Fruit fly (Drosophila melanogaster) whole organism, pupa: ENCODE results near the gene Fit2.

ENCODE experiments used
- CG10348 ChIP-seq: fragments of 200-800 bp; sonication (Bioruptor generic); IDR thresholded peaks from 2 replicates; pipeline ENCODE4 v1.3.6; 2022; ENCODE audit warnings: missing biosample characterization, missing genetic modification characterization
- CG12605 ChIP-seq: fragments of 200-800 bp; sonication (Bioruptor generic); IDR thresholded peaks from 2 replicates; pipeline ENCODE4 v1.3.6; 2022; ENCODE audit warnings: missing biosample characterization, missing genetic modification characterization
- CG13204 ChIP-seq: fragments of 200-800 bp; sonication (Bioruptor generic); optimal IDR thresholded peaks from 2 replicates; lab custom pipeline; 2018; ENCODE audit warnings: missing biosample characterization, mild to moderate bottlenecking, missing genetic modification characterization, moderate library complexity
- CG14655 ChIP-seq: fragments of 200-800 bp; sonication (Bioruptor generic); optimal IDR thresholded peaks from 3 replicates; lab custom pipeline; 2017; ENCODE audit warnings: mild to moderate bottlenecking, missing biosample characterization, missing genetic modification reagents, missing genetic modification characterization
- CG15710 ChIP-seq: fragments of 200-800 bp; sonication (Bioruptor generic); optimal IDR thresholded peaks from 2 replicates; lab custom pipeline; 2018; ENCODE audit warnings: missing biosample characterization, mild to moderate bottlenecking, missing genetic modification characterization, moderate library complexity
- CG17806 ChIP-seq: fragments of 200-800 bp; sonication (Bioruptor generic); optimal IDR thresholded peaks from 2 replicates; lab custom pipeline; 2018; ENCODE audit warnings: missing biosample characterization, mild to moderate bottlenecking, missing genetic modification characterization, moderate library complexity
- CG32121 ChIP-seq: fragments of 200-800 bp; sonication (Bioruptor generic); IDR thresholded peaks from 2 replicates; pipeline ENCODE4 v1.3.6; 2022; ENCODE audit warnings: missing biosample characterization, missing genetic modification characterization
- CG34367 ChIP-seq: fragments of 200-800 bp; sonication (Bioruptor generic); optimal IDR thresholded peaks from 2 replicates; lab custom pipeline; 2018; ENCODE audit warnings: missing biosample characterization, mild to moderate bottlenecking, missing genetic modification characterization
- CG4496 ChIP-seq: fragments of 200-800 bp; sonication (Bioruptor generic); IDR thresholded peaks from 3 replicates; pipeline ENCODE4 v1.3.6; 2022; ENCODE audit warnings: missing biosample characterization, missing genetic modification characterization
- CG8159 ChIP-seq: fragments of 200-800 bp; sonication (Bioruptor generic); optimal IDR thresholded peaks from 3 replicates; lab custom pipeline; 2018; ENCODE audit warnings: missing biosample characterization, mild to moderate bottlenecking, missing genetic modification characterization, moderate library complexity
- CG8301 ChIP-seq: fragments of 200-800 bp; sonication (Bioruptor generic); optimal IDR thresholded peaks from 2 replicates; lab custom pipeline; 2018; ENCODE audit warnings: missing biosample characterization, mild to moderate bottlenecking, missing genetic modification characterization
- CG9948 ChIP-seq: fragments of 200-800 bp; sonication (Bioruptor generic); optimal IDR thresholded peaks from 2 replicates; lab custom pipeline; 2018; ENCODE audit warnings: missing biosample characterization, mild to moderate bottlenecking, missing genetic modification characterization, moderate library complexity
- D1 ChIP-seq: fragments of 200-800 bp; sonication (Bioruptor generic); optimal IDR thresholded peaks from 2 replicates; lab custom pipeline; 2018; ENCODE audit warnings: missing biosample characterization, mild to moderate bottlenecking, missing genetic modification characterization, moderate library complexity
- EcR ChIP-seq: fragments of 200-800 bp; sonication (Bioruptor generic); optimal IDR thresholded peaks from 3 replicates; lab custom pipeline; 2019; ENCODE audit warnings: missing biosample characterization, missing genetic modification characterization, mild to moderate bottlenecking, moderate library complexity, missing genetic modification reagents
- Ets98B ChIP-seq: fragments of 200-800 bp; sonication (Bioruptor generic); IDR thresholded peaks from 2 replicates; pipeline ENCODE4 v1.3.6; 2022; ENCODE audit warnings: missing biosample characterization, missing genetic modification characterization
- Pif1A ChIP-seq: fragments of 200-800 bp; sonication (Bioruptor generic); optimal IDR thresholded peaks from 3 replicates; lab custom pipeline; 2016; ENCODE audit warnings: missing biosample characterization, missing genetic modification characterization
- Pif1B ChIP-seq: fragments of 200-800 bp; sonication (Bioruptor generic); optimal IDR thresholded peaks from 3 replicates; lab custom pipeline; 2016; ENCODE audit warnings: missing biosample characterization, missing genetic modification characterization
- Snoo ChIP-seq: fragments of 200-800 bp; sonication (Bioruptor generic); optimal IDR thresholded peaks from 3 replicates; lab custom pipeline; 2017; ENCODE audit warnings: missing biosample characterization, mild to moderate bottlenecking, missing genetic modification characterization, inconsistent platforms
- fd96Ca ChIP-seq: fragments of 200-800 bp; sonication (Bioruptor generic); IDR thresholded peaks from 3 replicates; pipeline ENCODE4 v1.3.6; 2022; ENCODE audit warnings: missing biosample characterization, missing genetic modification characterization
- gl ChIP-seq: fragments of 200-800 bp; sonication (Bioruptor generic); optimal IDR thresholded peaks from 2 replicates; lab custom pipeline; 2018; ENCODE audit warnings: missing biosample characterization, mild to moderate bottlenecking, missing genetic modification characterization
- rn ChIP-seq: fragments of 200-800 bp; sonication (Bioruptor generic); IDR thresholded peaks from 2 replicates; pipeline ENCODE4 v1.3.6; 2022; ENCODE audit warnings: missing biosample characterization, missing genetic modification characterization

Gene Fit2

dm6 chr3L:16981114-16981648 is 42.9 kb upstream of the Fit2 start:
- no peak for TF ChIP-seq CG8159 (tag; lab: Kevin White, UChicago)
- TF ChIP-seq CG9948 (tag; lab: Kevin White, UChicago): no peak
- no peak for TF ChIP-seq Pif1A (GFP tag; lab: Kevin White, UChicago)
- peak; percentile 27 for TF ChIP-seq EcR
- TF ChIP-seq CG15710: no peak
- no peak for TF ChIP-seq CG32121 (GFP tag; lab: Robert Waterston, UW)
- no peak for TF ChIP-seq fd96Ca (GFP tag; lab: Robert Waterston, UW)
- no peak for TF ChIP-seq CG12605
- TF ChIP-seq gl (tag; lab: Kevin White, UChicago): no peak
- TF ChIP-seq Snoo (tag; lab: Kevin White, UChicago): no peak
- no peak for TF ChIP-seq CG13204 (GFP tag; lab: Kevin White, UChicago)
- TF ChIP-seq rn: no peak
- no peak for TF ChIP-seq CG10348 (GFP tag; lab: Robert Waterston, UW)
- no peak for TF ChIP-seq D1 (tag; lab: Kevin White, UChicago)
- TF ChIP-seq CG8301 (tag; lab: Kevin White, UChicago): no peak
- TF ChIP-seq CG14655 (GFP tag; lab: Kevin White, UChicago): no peak
- 0 out of 3 replicates have a peak, but pooled peaks have one; percentile 9 for TF ChIP-seq CG4496
- TF ChIP-seq, all 21 proteins: peak for 2

- TF ChIP-seq Pif1A (GFP tag; lab: Kevin White, UChicago) (no peak), CG13204 (GFP tag; lab: Kevin White, UChicago) (no peak), Ets98B (GFP tag; lab: Robert Waterston, UW) (no peak)
These were observed 40.1 kb upstream of the Fit2 start for dm6 chr3L:16984042-16984441.

DNA sequence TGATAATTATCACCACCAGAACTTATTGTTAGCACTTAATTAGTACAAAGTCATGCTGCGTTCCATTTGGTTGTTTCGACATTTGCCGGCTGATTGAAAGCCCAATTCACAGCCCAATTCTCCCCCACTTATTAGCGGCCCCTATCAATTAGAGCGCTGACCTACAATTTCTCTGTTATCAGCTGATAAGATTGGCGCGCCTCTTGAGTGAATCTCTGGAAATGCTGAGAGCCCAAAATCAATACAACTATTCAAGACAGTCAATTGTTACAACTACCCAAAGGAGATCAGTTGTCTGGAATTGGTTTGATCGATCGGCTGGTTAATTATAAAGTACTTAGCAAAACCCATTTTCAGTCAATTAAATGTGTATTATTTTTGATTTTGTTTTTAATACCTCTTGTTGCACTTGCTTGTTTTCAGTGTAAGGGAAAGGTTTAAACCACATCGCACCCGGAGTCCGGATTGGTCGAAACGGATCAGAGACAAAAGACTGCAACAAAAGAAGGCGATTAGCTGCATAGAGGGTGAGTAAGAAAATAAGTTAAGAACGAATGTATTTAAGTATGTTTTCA is 39.2 kb upstream of the Fit2 start:
- no peak for TF ChIP-seq EcR
- TF ChIP-seq Ets98B (GFP tag; lab: Robert Waterston, UW): no peak
- no peak for TF ChIP-seq CG8159 (tag; lab: Kevin White, UChicago)
- TF ChIP-seq Pif1B: no peak
- no peak for TF ChIP-seq CG17806 (tag; lab: Kevin White, UChicago)
- no peak for TF ChIP-seq D1 (tag; lab: Kevin White, UChicago)
- TF ChIP-seq CG34367 (tag; lab: Kevin White, UChicago): no peak
- TF ChIP-seq CG12605: no peak
- TF ChIP-seq CG14655 (GFP tag; lab: Kevin White, UChicago): no peak
- TF ChIP-seq fd96Ca (GFP tag; lab: Robert Waterston, UW): no peak
- no peak for TF ChIP-seq gl (tag; lab: Kevin White, UChicago)
- no peak for TF ChIP-seq CG8301 (tag; lab: Kevin White, UChicago)

DNA sequence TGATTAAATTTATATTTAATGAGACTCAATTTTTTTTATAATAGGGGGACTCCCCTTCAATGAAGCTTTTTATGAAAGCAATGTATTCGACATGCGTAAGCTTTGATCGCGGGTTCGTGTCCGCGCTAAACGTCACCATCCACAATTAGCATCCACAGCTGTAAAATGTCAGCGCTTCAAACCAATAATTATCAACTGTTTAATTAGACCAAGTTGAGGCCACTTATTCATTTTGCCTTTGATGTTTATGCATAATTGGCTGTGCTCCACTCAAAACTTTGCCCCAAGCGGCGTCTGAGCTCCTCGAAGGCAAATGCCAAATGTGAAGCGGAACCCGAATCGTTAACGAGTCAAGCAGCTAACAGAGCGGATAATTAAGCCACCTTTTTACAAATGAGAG is 38.5 kb upstream of the Fit2 start:
- no peak for TF ChIP-seq Pif1B
- TF ChIP-seq, all 21 proteins: peak for 0

DNA sequence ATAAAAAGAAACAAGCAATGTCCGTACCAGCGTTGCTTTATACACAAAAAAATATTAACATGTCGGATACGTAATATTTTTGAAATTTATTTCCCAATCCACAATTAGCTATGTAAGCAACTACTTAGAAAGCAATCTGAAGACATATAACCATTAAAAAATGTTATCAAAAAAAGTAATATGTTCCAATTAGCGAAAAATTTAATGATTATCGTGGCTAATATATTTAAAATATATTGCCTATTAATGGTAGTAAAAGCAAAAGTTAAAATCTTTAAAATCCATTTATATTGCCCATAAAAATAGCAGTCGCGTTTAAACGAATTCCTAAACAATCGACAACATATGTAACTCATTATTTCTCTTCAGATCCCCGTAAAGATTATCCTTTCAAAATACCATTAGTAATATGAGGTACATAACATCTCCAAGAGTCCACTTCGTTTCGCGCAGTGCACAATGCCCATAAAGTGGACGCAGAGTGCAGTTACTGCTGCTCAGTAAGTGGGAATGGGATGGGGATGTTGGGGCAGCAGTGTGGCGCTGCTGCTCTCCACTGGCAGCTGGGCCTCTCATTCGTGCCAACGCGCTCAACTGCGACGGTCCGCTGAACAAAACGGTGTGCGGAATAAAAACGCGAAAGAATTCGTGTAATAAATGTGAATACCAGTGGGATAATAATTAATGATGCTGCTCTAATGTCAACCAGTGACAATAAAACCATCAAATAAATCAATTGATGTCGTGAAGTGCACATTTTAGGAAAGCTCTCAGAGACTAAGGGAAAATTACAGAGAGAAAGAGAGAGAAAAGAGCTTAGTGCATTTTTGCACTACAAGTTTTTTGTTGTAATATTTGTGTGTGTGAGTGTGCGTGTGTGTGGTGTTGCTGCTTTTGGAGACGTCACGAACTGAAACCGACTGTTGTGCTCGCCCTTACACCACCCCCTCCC is 37.8 kb upstream of the Fit2 start:
- TF ChIP-seq Ets98B (GFP tag; lab: Robert Waterston, UW) (peak; percentile 82), CG34367 (tag; lab: Kevin White, UChicago) (peak; percentile 60), D1 (tag; lab: Kevin White, UChicago) (peak; percentile 48), CG8301 (tag; lab: Kevin White, UChicago) (peak; percentile 78), Pif1A (GFP tag; lab: Kevin White, UChicago) (peak; percentile 64), Snoo (tag; lab: Kevin White, UChicago) (peak; percentile 73), CG32121 (GFP tag; lab: Robert Waterston, UW) (peak; percentile 72), CG13204 (GFP tag; lab: Kevin White, UChicago) (peak; percentile 63), fd96Ca (GFP tag; lab: Robert Waterston, UW) (peak; percentile 78), Pif1B (peak; percentile 70), CG8159 (tag; lab: Kevin White, UChicago) (peak; percentile 82), CG12605 (no peak), CG14655 (GFP tag; lab: Kevin White, UChicago) (peak; percentile 89), CG9948 (tag; lab: Kevin White, UChicago) (peak; percentile 71), CG10348 (GFP tag; lab: Robert Waterston, UW) (no peak), CG17806 (tag; lab: Kevin White, UChicago) (peak; percentile 59), gl (tag; lab: Kevin White, UChicago) (peak; percentile 38), CG15710 (peak; percentile 77), EcR (peak; percentile 63), CG4496 (peak; percentile 78), rn (peak; percentile 57; the same call in 1 of the 2 replicates)

DNA sequence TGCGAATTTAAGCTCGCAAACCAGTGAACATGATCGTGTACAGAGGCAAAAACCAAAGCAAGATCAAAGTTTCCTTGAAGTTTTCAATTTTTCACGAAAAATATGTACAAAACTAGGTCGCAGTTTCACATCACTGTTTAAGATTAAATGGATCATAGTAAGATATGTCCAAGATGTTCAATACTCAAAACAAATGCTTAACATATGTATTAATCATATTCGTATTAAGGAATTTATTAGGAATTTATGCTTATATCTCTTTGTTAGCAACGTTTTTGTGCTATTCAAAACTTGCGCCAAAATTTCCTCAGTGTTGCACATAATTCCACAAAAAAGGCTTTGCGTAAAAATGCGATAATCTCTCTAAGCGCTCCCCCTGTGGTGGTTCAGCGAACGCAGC is 36.8 kb upstream of the Fit2 start:
- TF ChIP-seq CG12605: no peak
- no peak for TF ChIP-seq D1 (tag; lab: Kevin White, UChicago)
- TF ChIP-seq CG14655 (GFP tag; lab: Kevin White, UChicago): peak; percentile 31
- TF ChIP-seq CG13204 (GFP tag; lab: Kevin White, UChicago): no peak
- no peak for TF ChIP-seq CG34367 (tag; lab: Kevin White, UChicago)
- no peak for TF ChIP-seq Pif1B
- TF ChIP-seq CG8301 (tag; lab: Kevin White, UChicago): peak; percentile 27
- TF ChIP-seq CG32121 (GFP tag; lab: Robert Waterston, UW): no peak
- no peak; the same call in 2 of the 3 replicates for TF ChIP-seq fd96Ca (GFP tag; lab: Robert Waterston, UW)
- TF ChIP-seq Ets98B (GFP tag; lab: Robert Waterston, UW): 0 out of 2 replicates have a peak, but pooled peaks have one; percentile 35
- no peak for TF ChIP-seq CG9948 (tag; lab: Kevin White, UChicago)
- TF ChIP-seq gl (tag; lab: Kevin White, UChicago): no peak
- TF ChIP-seq CG10348 (GFP tag; lab: Robert Waterston, UW): no peak
- peak; percentile 11 for TF ChIP-seq CG15710
- TF ChIP-seq Snoo (tag; lab: Kevin White, UChicago): no peak
- TF ChIP-seq CG8159 (tag; lab: Kevin White, UChicago): peak; percentile 31
